Fruit fly (Drosophila melanogaster): ENCODE data around the gene CG7800.

The CG7800 gene

dm6 chr3R:8189473-8189872 lies 28.3 kb upstream of the CG7800 start (continued):
- TF ChIP-seq Antp (GFP tag; optimal IDR thresholded peaks at IDR 0.05) = no peak
- TF ChIP-seq tio (GFP tag; optimal IDR thresholded peaks at IDR 0.05) = no peak
- TF ChIP-seq az2 (GFP tag; optimal IDR thresholded peaks at IDR 0.05) = peak; percentile 19
- TF ChIP-seq B-H1 (GFP tag; IDR thresholded peaks at IDR 0.05) = no peak
- no peak for TF ChIP-seq dm (GFP tag; optimal IDR thresholded peaks at IDR 0.05)
- TF ChIP-seq schlank (tag; optimal IDR thresholded peaks at IDR 0.05) = no peak
- 0 out of 2 replicates have a peak, but pooled peaks have one; percentile 12 for TF ChIP-seq CG11085 (GFP tag; IDR thresholded peaks at IDR 0.05)
- no peak for TF ChIP-seq gfzf (GFP tag; optimal IDR thresholded peaks at IDR 0.05)
- 0 out of 2 replicates have a peak, but pooled peaks have one; percentile 19 for TF ChIP-seq Xrp1 (GFP tag; IDR thresholded peaks at IDR 0.05)
- TF ChIP-seq CG17186 (GFP tag; optimal IDR thresholded peaks at IDR 0.05) = no peak
- peak; percentile 32 for TF ChIP-seq CG10979 (tag; optimal IDR thresholded peaks at IDR 0.05)
- TF ChIP-seq Blimp-1 (GFP tag; optimal IDR thresholded peaks at IDR 0.05) = peak; percentile 10
- peak; percentile 22 for TF ChIP-seq CG18262 (tag; optimal IDR thresholded peaks at IDR 0.05)
- peak; percentile 60 for TF ChIP-seq dmrt11E (tag; optimal IDR thresholded peaks at IDR 0.05)
- TF ChIP-seq CG10267 (tag; optimal IDR thresholded peaks at IDR 0.05) = peak; percentile 4
- TF ChIP-seq CG17612 (GFP tag; IDR thresholded peaks at IDR 0.05) = no peak
- peak; percentile 4 for TF ChIP-seq Sox102F (GFP tag; optimal IDR thresholded peaks at IDR 0.05)
- peak; percentile 11 for TF ChIP-seq phol (tag; optimal IDR thresholded peaks at IDR 0.05)
- no peak for TF ChIP-seq sim (GFP tag; IDR thresholded peaks at IDR 0.05)
- TF ChIP-seq unpg (GFP tag; optimal IDR thresholded peaks at IDR 0.05) = peak; percentile 5
- peak in 1 of 2 experiments; percentile 52 for TF ChIP-seq bsh (GFP tag; optimal IDR thresholded peaks at IDR 0.05)
- TF ChIP-seq row (GFP tag; IDR thresholded peaks at IDR 0.05) = 0 out of 3 replicates have a peak, but pooled peaks have one; percentile 6
- no peak for TF ChIP-seq CG17361 (GFP tag; IDR thresholded peaks at IDR 0.05)
- TF ChIP-seq CG2712 (tag; optimal IDR thresholded peaks at IDR 0.05) = peak; percentile 33
- no peak for TF ChIP-seq CG13424 (tag; optimal IDR thresholded peaks at IDR 0.05)
- no peak for TF ChIP-seq CG6272 (GFP tag; IDR thresholded peaks at IDR 0.05)
- peak; percentile 8 for TF ChIP-seq CG1603 (tag; optimal IDR thresholded peaks at IDR 0.05)
- TF ChIP-seq CG9727 (GFP tag; optimal IDR thresholded peaks at IDR 0.05) = peak; percentile 7

- TF ChIP-seq hkb (optimal IDR thresholded peaks at IDR 0.05) (no peak), hkb (GFP tag; IDR thresholded peaks at IDR 0.05) (0 out of 2 replicates have a peak, but pooled peaks have one; percentile 18), CG2199 (GFP tag; IDR thresholded peaks at IDR 0.05) (peak; percentile 77; the same call in 1 of the 3 replicates), chinmo (GFP tag; IDR thresholded peaks at IDR 0.05; ENCODE audit: partially characterized antibody) (peak; percentile 89; the same call in 3 of the 4 replicates), kni (GFP tag; optimal IDR thresholded peaks at IDR 0.05) (peak; percentile 26), so (GFP tag; IDR thresholded peaks at IDR 0.05) (0 out of 3 replicates have a peak, but pooled peaks have one; percentile 11), CG16813 (GFP tag; IDR thresholded peaks at IDR 0.05; ENCODE audit: partially characterized antibody) (peak; percentile 47; the same call in 2 of the 3 replicates), twi (tag; optimal IDR thresholded peaks at IDR 0.05) (peak; percentile 40), abd-A (tag; optimal IDR thresholded peaks at IDR 0.05) (peak; percentile 64), Hr78 (GFP tag; optimal IDR thresholded peaks at IDR 0.05) (peak in 1 of 2 experiments; percentile 12), Deaf1 (tag; optimal IDR thresholded peaks at IDR 0.05) (peak; percentile 55), Adf1 (GFP tag; IDR thresholded peaks at IDR 0.05) (peak; percentile 62; the same call in 1 of the 2 replicates), pzg (GFP tag; optimal IDR thresholded peaks at IDR 0.05) (no peak), CG12769 (tag; optimal IDR thresholded peaks at IDR 0.05) (peak; percentile 11), CG14860 (GFP tag; IDR thresholded peaks at IDR 0.05; ENCODE audit: partially characterized antibody) (0 out of 3 replicates have a peak, but pooled peaks have one; percentile 25), nmo (GFP tag; optimal IDR thresholded peaks at IDR 0.05) (peak; percentile 51), rib (GFP tag; IDR thresholded peaks at IDR 0.05) (peak; percentile 64; the same call in 1 of the 2 replicates), CG8478 (optimal IDR thresholded peaks at IDR 0.05) (peak; percentile 97), CG13287 (GFP tag; IDR thresholded peaks at IDR 0.05; ENCODE audit: partially characterized antibody) (no peak), prd (optimal IDR thresholded peaks at IDR 0.05) (no peak), prd (GFP tag; IDR thresholded peaks at IDR 0.05) (peak; percentile 28; the same call in 1 of the 3 replicates), dpn (GFP tag; optimal IDR thresholded peaks at IDR 0.05) (no peak), CG42726 (GFP tag; IDR thresholded peaks at IDR 0.05; ENCODE audit: partially characterized antibody) (peak; percentile 71)
Observed at dm6 chr3R:8190866-8191265, 26.9 kb upstream of the CG7800 start.

Measured in whole organism, embryonic.